Worm (Caenorhabditis elegans) whole organism, L4 larva: ENCODE results near the gene F52E1.3.
A peak's percentile ranks its signal among the peaks of the same experiment; 100 is the strongest.

Source experiments
- D1046.2 ChIP-seq: fragments of 200-800 bp; sonication (Bioruptor generic); IDR thresholded peaks from 2 replicates; pipeline ENCODE4 v1.3.6; 2022; ENCODE audit warnings: missing genetic modification characterization, missing compliant biosample characterization
- F10B5.3 ChIP-seq: sonication (generic microtip); optimal IDR thresholded peaks from 2 replicates; lab custom pipeline; 2016; ENCODE audit warnings: mild to moderate bottlenecking, missing genetic modification characterization, missing compliant biosample characterization
- T20F7.1 ChIP-seq: fragments of 200-800 bp; sonication (Bioruptor generic); optimal IDR thresholded peaks from 2 replicates; lab custom pipeline; 2018; ENCODE audit warnings: mild to moderate bottlenecking, missing genetic modification characterization, missing compliant biosample characterization
- Y75B8A.6 ChIP-seq: fragments of 200-800 bp; sonication (Bioruptor generic); IDR thresholded peaks from 2 replicates; pipeline ENCODE4 v1.3.6; 2022; ENCODE audit warnings: missing genetic modification reagents, missing genetic modification characterization, missing compliant biosample characterization
- ZK337.2 ChIP-seq: fragments of 200-800 bp; sonication (Bioruptor generic); IDR thresholded peaks from 2 replicates; pipeline ENCODE4 v1.3.6; 2022; ENCODE audit warnings: missing genetic modification reagents, missing genetic modification characterization, missing compliant biosample characterization
- ZK546.5 ChIP-seq, 2 experiments: sonication (generic microtip); optimal IDR thresholded peaks; 2 replicates each; lab custom pipeline; 2017; ENCODE audit warnings: missing biosample characterization in 2 of 2, missing genetic modification characterization in 2 of 2
- ceh-82 ChIP-seq: sonication (generic microtip); optimal IDR thresholded peaks from 2 replicates; lab custom pipeline; 2017; ENCODE audit warnings: missing biosample characterization, missing genetic modification characterization
- cey-2 ChIP-seq: sonication (generic microtip); optimal IDR thresholded peaks from 3 replicates; lab custom pipeline; 2017; ENCODE audit warnings: missing genetic modification characterization, mild to moderate bottlenecking, missing compliant biosample characterization, antibody characterized with exemption, borderline replicate concordance; ENCODE audit not compliant: insufficient read depth
- ctbp-1 ChIP-seq: fragments of 200-800 bp; sonication (Bioruptor generic); IDR thresholded peaks from 2 replicates; pipeline ENCODE4 v1.3.6; 2022; ENCODE audit warnings: missing genetic modification reagents, missing genetic modification characterization, missing compliant biosample characterization
- daf-16 ChIP-seq, 3 experiments: sonication (generic microtip); optimal IDR thresholded peaks; 2 replicates each; lab custom pipeline; 2016 to 2017; ENCODE audit warnings: missing genetic modification characterization in 3 of 3, missing genetic modification reagents in 3 of 3, mild to moderate bottlenecking in 2 of 3, missing compliant biosample characterization in 2 of 3, missing biosample characterization in 1 of 3, moderate library complexity in 1 of 3
- daf-8 ChIP-seq: fragments of 200-800 bp; sonication (Bioruptor generic); IDR thresholded peaks from 2 replicates; pipeline ENCODE4 v1.3.6; 2022; ENCODE audit warnings: missing genetic modification characterization, missing compliant biosample characterization
- dmd-8 ChIP-seq: fragments of 200-800 bp; sonication (Bioruptor generic); IDR thresholded peaks from 2 replicates; pipeline ENCODE4 v1.3.6; 2022; ENCODE audit warnings: missing genetic modification characterization, missing compliant biosample characterization
- dmd-9 ChIP-seq: fragments of 200-800 bp; sonication (Bioruptor generic); IDR thresholded peaks from 2 replicates; pipeline ENCODE4 v1.3.6; 2022; ENCODE audit warnings: missing genetic modification reagents, missing genetic modification characterization, missing compliant biosample characterization
- dpl-1 ChIP-seq: fragments of 150-350 bp; optimal IDR thresholded peaks from 2 replicates; lab custom pipeline; 2014; ENCODE audit warnings: missing biosample characterization, missing genetic modification reagents, missing genetic modification characterization
- dve-1 ChIP-seq: sonication (generic microtip); optimal IDR thresholded peaks from 2 replicates; lab custom pipeline; 2017; ENCODE audit warnings: antibody characterized with exemption, mild to moderate bottlenecking, missing genetic modification characterization, missing compliant biosample characterization; ENCODE audit not compliant: insufficient read depth
- fkh-10 ChIP-seq: fragments of 150-350 bp; optimal IDR thresholded peaks from 2 replicates; lab custom pipeline; 2014; ENCODE audit warnings: missing biosample characterization, missing genetic modification reagents, missing genetic modification characterization
- fos-1 ChIP-seq: fragments of 150-350 bp; optimal IDR thresholded peaks from 2 replicates; lab custom pipeline; 2014; ENCODE audit warnings: missing biosample characterization, missing genetic modification characterization
- hlh-11 ChIP-seq: fragments of 200-800 bp; sonication (Bioruptor generic); optimal IDR thresholded peaks from 2 replicates; lab custom pipeline; 2018; ENCODE audit warnings: mild to moderate bottlenecking, missing genetic modification characterization, missing compliant biosample characterization
- hlh-30 ChIP-seq: sonication (generic microtip); optimal IDR thresholded peaks from 2 replicates; lab custom pipeline; 2017; ENCODE audit warnings: antibody characterized with exemption, mild to moderate bottlenecking, missing genetic modification characterization, missing compliant biosample characterization; ENCODE audit not compliant: insufficient read depth
- jun-1 ChIP-seq: fragments of 150-350 bp; optimal IDR thresholded peaks from 2 replicates; lab custom pipeline; 2014; ENCODE audit warnings: missing biosample characterization, missing genetic modification reagents, missing genetic modification characterization
- lin-39 ChIP-seq: fragments of 150-350 bp; optimal IDR thresholded peaks from 2 replicates; lab custom pipeline; 2014; ENCODE audit warnings: missing biosample characterization, missing genetic modification reagents, missing genetic modification characterization
- madf-9 ChIP-seq: fragments of 200-800 bp; sonication (Bioruptor generic); conservative IDR thresholded peaks from 2 replicates; pipeline ENCODE4 v1.3.6; 2022; ENCODE audit warnings: missing genetic modification reagents, missing genetic modification characterization, missing compliant biosample characterization
- mxl-2 ChIP-seq: fragments of 200-800 bp; sonication (Bioruptor generic); conservative IDR thresholded peaks from 2 replicates; pipeline ENCODE4 v1.3.6; 2022; ENCODE audit warnings: missing genetic modification reagents, missing genetic modification characterization, missing compliant biosample characterization
- mxl-3 ChIP-seq: fragments of 200-800 bp; sonication (Bioruptor generic); optimal IDR thresholded peaks from 2 replicates; lab custom pipeline; 2018; ENCODE audit warnings: mild to moderate bottlenecking, missing genetic modification characterization, missing compliant biosample characterization
- nhr-11 ChIP-seq: fragments of 150-350 bp; optimal IDR thresholded peaks from 2 replicates; lab custom pipeline; 2014; ENCODE audit warnings: missing biosample characterization, missing genetic modification characterization
- nhr-25 ChIP-seq: sonication (generic microtip); optimal IDR thresholded peaks from 2 replicates; lab custom pipeline; 2017; ENCODE audit warnings: missing genetic modification characterization, mild to moderate bottlenecking, missing compliant biosample characterization, antibody characterized with exemption, moderate library complexity, borderline replicate concordance; ENCODE audit not compliant: insufficient read depth
- nhr-28 ChIP-seq: fragments of 150-350 bp; optimal IDR thresholded peaks from 2 replicates; lab custom pipeline; 2014; ENCODE audit warnings: missing biosample characterization, missing genetic modification characterization
- nhr-42 ChIP-seq: fragments of 200-800 bp; sonication (Bioruptor generic); IDR thresholded peaks from 2 replicates; pipeline ENCODE4 v1.3.6; 2022; ENCODE audit warnings: missing genetic modification characterization, missing compliant biosample characterization
- nhr-48 ChIP-seq: sonication (generic microtip); optimal IDR thresholded peaks from 2 replicates; lab custom pipeline; 2016; ENCODE audit warnings: mild to moderate bottlenecking, missing genetic modification characterization, missing compliant biosample characterization
- nhr-76 ChIP-seq: fragments of 150-350 bp; optimal IDR thresholded peaks from 2 replicates; lab custom pipeline; 2014; ENCODE audit warnings: missing biosample characterization, missing genetic modification characterization
- saeg-2 ChIP-seq: fragments of 200-800 bp; sonication (Bioruptor generic); IDR thresholded peaks from 2 replicates; pipeline ENCODE4 v1.3.6; 2022; ENCODE audit warnings: missing genetic modification reagents, missing genetic modification characterization, missing compliant biosample characterization
- sdz-12 ChIP-seq: fragments of 200-800 bp; sonication (Bioruptor generic); optimal IDR thresholded peaks from 2 replicates; lab custom pipeline; 2018; ENCODE audit warnings: mild to moderate bottlenecking, missing genetic modification characterization, missing compliant biosample characterization
- snpc-4 ChIP-seq: fragments of 150-350 bp; optimal IDR thresholded peaks from 2 replicates; lab custom pipeline; 2014; ENCODE audit warnings: missing biosample characterization, missing genetic modification characterization
- spr-1 ChIP-seq: sonication (generic microtip); optimal IDR thresholded peaks from 2 replicates; lab custom pipeline; 2016; ENCODE audit warnings: mild to moderate bottlenecking, missing genetic modification characterization, missing compliant biosample characterization
- spr-3 ChIP-seq: fragments of 200-800 bp; sonication (Bioruptor generic); optimal IDR thresholded peaks from 2 replicates; lab custom pipeline; 2018; ENCODE audit warnings: mild to moderate bottlenecking, missing genetic modification characterization, missing compliant biosample characterization
- unc-39 ChIP-seq: sonication (generic microtip); optimal IDR thresholded peaks from 2 replicates; lab custom pipeline; 2017; ENCODE audit warnings: missing biosample characterization, missing genetic modification characterization
- unc-62 ChIP-seq, 3 experiments: fragments of 150-350 bp in 1 of 3; sonication (generic microtip); optimal IDR thresholded peaks in 2 of 3; peaks in 1 of 3; 1 replicate in 1 of 3; 2 replicates in 2 of 3; lab custom pipeline; 2014 to 2017; ENCODE audit warnings: missing biosample characterization in 3 of 3, missing genetic modification characterization in 3 of 3, missing genetic modification reagents in 3 of 3, missing genotype in 1 of 3
- zfp-2 ChIP-seq: sonication (generic microtip); optimal IDR thresholded peaks from 2 replicates; lab custom pipeline; 2016; ENCODE audit warnings: mild to moderate bottlenecking, missing genetic modification characterization, missing compliant biosample characterization
- zfp-3 ChIP-seq: fragments of 200-800 bp; sonication (Bioruptor generic); conservative IDR thresholded peaks from 2 replicates; pipeline ENCODE4 v1.3.6; 2022; ENCODE audit warnings: missing genetic modification reagents, missing genetic modification characterization, missing compliant biosample characterization
- zip-11 ChIP-seq: fragments of 200-800 bp; sonication (Bioruptor generic); IDR thresholded peaks from 2 replicates; pipeline ENCODE4 v1.3.6; 2022; ENCODE audit warnings: missing genetic modification characterization, missing compliant biosample characterization
- ztf-11 ChIP-seq: fragments of 150-350 bp; optimal IDR thresholded peaks from 2 replicates; lab custom pipeline; 2014; ENCODE audit warnings: missing biosample characterization, missing genetic modification characterization

The F52E1.3 gene

DNA sequence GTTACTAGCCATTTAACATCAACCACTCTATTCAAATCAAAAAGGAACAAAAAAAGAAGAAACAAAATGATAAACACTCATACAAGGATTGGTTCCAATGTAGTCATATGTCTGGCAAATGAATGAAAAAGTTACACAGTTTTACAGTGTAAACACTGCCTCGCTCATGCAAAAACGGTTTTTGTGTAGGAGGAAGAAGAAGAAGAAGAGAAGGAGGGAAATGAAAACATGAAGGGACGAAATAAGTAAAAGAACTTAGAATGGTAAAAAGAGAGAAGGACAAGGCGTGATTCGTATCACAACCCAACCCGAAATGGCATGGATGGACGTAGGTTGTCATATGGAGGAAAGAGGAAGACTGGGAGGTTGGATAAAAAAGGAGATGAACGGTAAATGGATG is 12.3 kb downstream of the F52E1.3 start (continued):
- TF ChIP-seq ZK546.5 (tag; optimal IDR thresholded peaks at IDR 0.05; lab: Kevin White, UChicago) (no peak), unc-39 (tag; lab: Kevin White, UChicago) (no peak), zfp-2 (no peak), lin-39 (no peak), ztf-11 (tag; lab: Kevin White, UChicago) (no peak), dmd-9 (GFP tag; lab: Robert Waterston, UW) (no peak), unc-62 (GFP tag; optimal IDR thresholded peaks at IDR 0.05 in 1 of 2; lab: Kevin White, UChicago) (peak in 1 of 2 experiments; percentile 90), unc-62 (tag; optimal IDR thresholded peaks at IDR 0.05; lab: Kevin White, UChicago) (no peak), jun-1 (tag; lab: Kevin White, UChicago) (no peak), F10B5.3 (no peak), sdz-12 (no peak), nhr-28 (tag; lab: Kevin White, UChicago) (peak; percentile 11), spr-1 (tag; lab: Kevin White, UChicago) (no peak), fkh-10 (no peak), D1046.2 (GFP tag; lab: Robert Waterston, UW) (no peak), fos-1 (tag; lab: Kevin White, UChicago) (no peak), dve-1 (tag; lab: Kevin White, UChicago) (peak; percentile 27), mxl-3 (GFP tag; lab: Kevin White, UChicago) (peak; percentile 16), mxl-2 (no peak), dpl-1 (GFP tag; lab: Kevin White, UChicago) (no peak), nhr-76 (tag; lab: Kevin White, UChicago) (no peak), hlh-30 (tag; lab: Kevin White, UChicago) (peak; percentile 43), nhr-11 (tag; lab: Kevin White, UChicago) (no peak), nhr-42 (GFP tag; lab: Robert Waterston, UW) (no peak), nhr-25 (tag; lab: Kevin White, UChicago) (no peak), daf-16 (GFP tag; optimal IDR thresholded peaks at IDR 0.05; lab: Kevin White, UChicago) (no peak), daf-16 (tag; optimal IDR thresholded peaks at IDR 0.05; lab: Kevin White, UChicago) (peak; percentile 54), cey-2 (peak; percentile 78), madf-9 (no peak), dmd-8 (GFP tag; lab: Robert Waterston, UW) (no peak), ctbp-1 (GFP tag; lab: Robert Waterston, UW) (no peak), T20F7.1 (no peak), Y75B8A.6 (GFP tag; lab: Robert Waterston, UW) (no peak), ZK337.2 (GFP tag; lab: Robert Waterston, UW) (no peak), zip-11 (GFP tag; lab: Robert Waterston, UW) (no peak), spr-3 (GFP tag; lab: Kevin White, UChicago) (no peak), nhr-48 (peak; percentile 35), daf-8 (GFP tag; lab: Robert Waterston, UW) (no peak), zfp-3 (GFP tag; lab: Robert Waterston, UW) (no peak), ceh-82 (no peak), saeg-2 (GFP tag; lab: Robert Waterston, UW) (no peak)

- no peak for TF ChIP-seq daf-8 (GFP tag; lab: Robert Waterston, UW)
- TF ChIP-seq mxl-3 (GFP tag; lab: Kevin White, UChicago), result peak; percentile 55
- TF ChIP-seq snpc-4, result no peak
- TF ChIP-seq fos-1 (tag; lab: Kevin White, UChicago), result no peak
- TF ChIP-seq unc-62 (GFP tag; optimal IDR thresholded peaks at IDR 0.05 in 1 of 2; lab: Kevin White, UChicago), result peak in 1 of 2 experiments; percentile 37
- TF ChIP-seq unc-62 (tag; optimal IDR thresholded peaks at IDR 0.05; lab: Kevin White, UChicago), result no peak
- TF ChIP-seq hlh-11 (tag; lab: Kevin White, UChicago), result peak; percentile 67
- peak; percentile 26 for TF ChIP-seq nhr-28 (tag; lab: Kevin White, UChicago)
- TF ChIP-seq hlh-30 (tag; lab: Kevin White, UChicago), result peak; percentile 37
- no peak for TF ChIP-seq F10B5.3
Observed at ce11 chrV:8409594-8409993, 15.0 kb downstream of the F52E1.3 start.
